Fruit fly (Drosophila melanogaster): ENCODE results near the gene Nnk.

Gene Nnk

dm6 chr3R:17798211-17798737 lies 6.8 kb downstream of the Nnk start, which contains the start of gene CG7379 (continued):
- TF ChIP-seq Fer3 (tag; optimal IDR thresholded peaks at IDR 0.05) (peak; percentile 67), wor (GFP tag; IDR thresholded peaks at IDR 0.05) (peak; percentile 35; the same call in 1 of the 2 replicates), CG10431 (GFP tag; optimal IDR thresholded peaks at IDR 0.05) (peak; percentile 76), kni (GFP tag; optimal IDR thresholded peaks at IDR 0.05) (peak; percentile 79), CG2120 (GFP tag; optimal IDR thresholded peaks at IDR 0.05) (peak; percentile 97), Xrp1 (GFP tag; IDR thresholded peaks at IDR 0.05) (peak; percentile 84), her (GFP tag; optimal IDR thresholded peaks at IDR 0.05) (peak; percentile 63), eve (GFP tag; optimal IDR thresholded peaks at IDR 0.05) (no peak), gfzf (GFP tag; optimal IDR thresholded peaks at IDR 0.05) (peak; percentile 22), Bgb (GFP tag; IDR thresholded peaks at IDR 0.05; ENCODE audit: partially characterized antibody) (peak; percentile 25; the same call in 1 of the 2 replicates), Mes4 (GFP tag; optimal IDR thresholded peaks at IDR 0.05) (peak; percentile 16), emc (GFP tag; optimal IDR thresholded peaks at IDR 0.05) (peak; percentile 69), CG3995 (GFP tag; optimal IDR thresholded peaks at IDR 0.05) (peak; percentile 75), Max (GFP tag; optimal IDR thresholded peaks at IDR 0.05) (peak; percentile 81), BtbVII (GFP tag; optimal IDR thresholded peaks at IDR 0.05) (peak; percentile 60), Sox102F (GFP tag; optimal IDR thresholded peaks at IDR 0.05) (no peak), MBD-R2 (GFP tag; IDR thresholded peaks at IDR 0.05) (peak; percentile 89), HLH3B (GFP tag; IDR thresholded peaks at IDR 0.05) (peak; percentile 81), CG32532 (GFP tag; IDR thresholded peaks at IDR 0.05) (peak; percentile 87), CG4820 (GFP tag; optimal IDR thresholded peaks at IDR 0.05) (peak; percentile 88), lab (GFP tag; optimal IDR thresholded peaks at IDR 0.05) (peak; percentile 94), ewg (GFP tag; optimal IDR thresholded peaks at IDR 0.05) (peak; percentile 70), peb (GFP tag; IDR thresholded peaks at IDR 0.05) (no peak), CG5245 (GFP tag; optimal IDR thresholded peaks at IDR 0.05) (peak; percentile 78), prd (optimal IDR thresholded peaks at IDR 0.05) (no peak), prd (GFP tag; IDR thresholded peaks at IDR 0.05) (peak; percentile 74), Gug (GFP tag; IDR thresholded peaks at IDR 0.05) (peak; percentile 76; the same call in 3 of the 4 replicates), YL-1 (GFP tag; optimal IDR thresholded peaks at IDR 0.05) (peak; percentile 96), CG8388 (GFP tag; optimal IDR thresholded peaks at IDR 0.05) (peak; percentile 52), E2f2 (GFP tag; IDR thresholded peaks at IDR 0.05) (peak; percentile 89), gce (GFP tag; IDR thresholded peaks at IDR 0.05) (no peak), CG2889 (GFP tag; IDR thresholded peaks at IDR 0.05) (no peak), sqz (GFP tag; optimal IDR thresholded peaks at IDR 0.05) (peak; percentile 50), trem (tag; optimal IDR thresholded peaks at IDR 0.05) (peak; percentile 73), eyg (GFP tag; optimal IDR thresholded peaks at IDR 0.05) (peak; percentile 71), disco-r (GFP tag; optimal IDR thresholded peaks at IDR 0.05) (peak; percentile 40), CG4730 (GFP tag; IDR thresholded peaks at IDR 0.05) (peak; percentile 62), Fer1 (GFP tag; optimal IDR thresholded peaks at IDR 0.05) (peak; percentile 80), CG12744 (GFP tag; optimal IDR thresholded peaks at IDR 0.05) (peak; percentile 67), Camta (GFP tag; optimal IDR thresholded peaks at IDR 0.05) (peak; percentile 77), Asciz (GFP tag; optimal IDR thresholded peaks at IDR 0.05) (peak; percentile 59), ac (GFP tag; optimal IDR thresholded peaks at IDR 0.05) (no peak), CG6791 (GFP tag; IDR thresholded peaks at IDR 0.05; ENCODE audit: partially characterized antibody) (0 out of 3 replicates have a peak, but pooled peaks have one; percentile 18), Neu2 (GFP tag; optimal IDR thresholded peaks at IDR 0.05; ENCODE audit: borderline replicate concordance) (no peak), CG4854 (GFP tag; optimal IDR thresholded peaks at IDR 0.05) (peak; percentile 83), Tbp (GFP tag; optimal IDR thresholded peaks at IDR 0.05) (no peak), ash1 (GFP tag; optimal IDR thresholded peaks at IDR 0.05) (peak; percentile 52), pzg (GFP tag; optimal IDR thresholded peaks at IDR 0.05) (peak; percentile 82), stwl (tag; optimal IDR thresholded peaks at IDR 0.05) (peak; percentile 71), CG9876 (GFP tag; optimal IDR thresholded peaks at IDR 0.05) (peak; percentile 61), Hmr (GFP tag; optimal IDR thresholded peaks at IDR 0.05) (peak; percentile 91)
